Fruit fly (Drosophila melanogaster) whole organism, embryonic: ENCODE measurements around the gene Cypl.

Experiments
- Antp ChIP-seq: fragments of 200-800 bp; sonication (Bioruptor generic); optimal IDR thresholded peaks from 3 replicates; lab custom pipeline; 2016; ENCODE audit warnings: missing biosample characterization, missing genetic modification characterization
- CG10209 ChIP-seq: fragments of 200-800 bp; sonication (Bioruptor generic); optimal IDR thresholded peaks from 3 replicates; lab custom pipeline; 2017; ENCODE audit warnings: missing biosample characterization, mild to moderate bottlenecking, missing genetic modification characterization, missing genetic modification reagents
- CG10543 ChIP-seq: fragments of 200-800 bp; sonication (Bioruptor generic); optimal IDR thresholded peaks from 3 replicates; lab custom pipeline; 2017; ENCODE audit warnings: missing biosample characterization, mild to moderate bottlenecking, missing genetic modification characterization, moderate library complexity
- CG10979 ChIP-seq: fragments of 200-800 bp; sonication (Bioruptor generic); optimal IDR thresholded peaks from 2 replicates; lab custom pipeline; 2018; ENCODE audit warnings: missing biosample characterization, mild to moderate bottlenecking, missing genetic modification characterization, moderate library complexity
- CG11093 ChIP-seq: fragments of 200-800 bp; sonication (Bioruptor generic); IDR thresholded peaks from 3 replicates; pipeline ENCODE4 v1.3.6; 2022; ENCODE audit warnings: missing biosample characterization, missing genetic modification characterization
- CG11247 ChIP-seq: fragments of 200-800 bp; sonication (Bioruptor generic); IDR thresholded peaks from 2 replicates; pipeline ENCODE4 v1.3.6; 2022; ENCODE audit warnings: missing biosample characterization, missing genetic modification characterization
- CG11456 ChIP-seq: fragments of 200-800 bp; sonication (Bioruptor generic); IDR thresholded peaks from 3 replicates; pipeline ENCODE4 v1.3.6; 2022; ENCODE audit warnings: missing biosample characterization, missing genetic modification characterization
- CG12744 ChIP-seq: fragments of 200-800 bp; sonication (Bioruptor generic); optimal IDR thresholded peaks from 2 replicates; lab custom pipeline; 2016; ENCODE audit warnings: missing biosample characterization, missing genetic modification characterization
- CG14050 ChIP-seq: fragments of 200-800 bp; sonication (Bioruptor generic); IDR thresholded peaks from 3 replicates; pipeline ENCODE4 v1.3.6; 2022; ENCODE audit warnings: missing biosample characterization, missing genetic modification characterization
- CG14965 ChIP-seq: fragments of 200-800 bp; sonication (Bioruptor generic); optimal IDR thresholded peaks from 2 replicates; lab custom pipeline; 2016; ENCODE audit warnings: missing biosample characterization, missing genetic modification characterization, borderline replicate concordance
- CG2678 ChIP-seq: fragments of 200-800 bp; sonication (Bioruptor generic); optimal IDR thresholded peaks from 3 replicates; lab custom pipeline; 2019; ENCODE audit warnings: missing biosample characterization, mild to moderate bottlenecking, missing genetic modification characterization, moderate library complexity
- CG30020 ChIP-seq: fragments of 200-800 bp; optimal IDR thresholded peaks from 2 replicates; lab custom pipeline; 2019; ENCODE audit warnings: missing biosample characterization, mild to moderate bottlenecking, missing genetic modification characterization, moderate library complexity
- CG31365 ChIP-seq: fragments of 200-800 bp; sonication (Bioruptor generic); optimal IDR thresholded peaks from 2 replicates; lab custom pipeline; 2018; ENCODE audit warnings: missing biosample characterization, mild to moderate bottlenecking, missing genetic modification characterization
- CG5180 ChIP-seq: fragments of 200-800 bp; sonication (Bioruptor generic); optimal IDR thresholded peaks from 3 replicates; lab custom pipeline; 2017; ENCODE audit warnings: missing biosample characterization, missing genetic modification characterization, mild to moderate bottlenecking, moderate library complexity, missing genetic modification reagents
- CG6683 ChIP-seq: fragments of 200-800 bp; sonication (Bioruptor generic); optimal IDR thresholded peaks from 2 replicates; lab custom pipeline; 2017; ENCODE audit warnings: missing biosample characterization, mild to moderate bottlenecking, missing genetic modification characterization, missing genetic modification reagents
- CG8089 ChIP-seq: fragments of 200-800 bp; sonication (Bioruptor generic); optimal IDR thresholded peaks from 3 replicates; lab custom pipeline; 2016; ENCODE audit warnings: missing biosample characterization, missing genetic modification characterization
- CG8359 ChIP-seq: fragments of 200-800 bp; sonication (Bioruptor generic); optimal IDR thresholded peaks from 2 replicates; lab custom pipeline; 2017; ENCODE audit warnings: missing biosample characterization, mild to moderate bottlenecking, missing genetic modification characterization, borderline replicate concordance
- CG9797 ChIP-seq: fragments of 200-800 bp; sonication (Bioruptor generic); optimal IDR thresholded peaks from 3 replicates; lab custom pipeline; 2018; ENCODE audit warnings: missing biosample characterization, mild to moderate bottlenecking, missing genetic modification characterization
- CHES-1-like ChIP-seq: fragments of 200-800 bp; sonication (Bioruptor generic); optimal IDR thresholded peaks from 2 replicates; lab custom pipeline; 2016; ENCODE audit warnings: missing biosample characterization, missing genetic modification characterization
- Dip3 ChIP-seq: fragments of 200-800 bp; sonication (Bioruptor generic); optimal IDR thresholded peaks from 3 replicates; lab custom pipeline; 2016; ENCODE audit warnings: missing biosample characterization, missing genetic modification characterization
- Fer1 ChIP-seq: fragments of 200-800 bp; sonication (Bioruptor generic); optimal IDR thresholded peaks from 2 replicates; lab custom pipeline; 2017; ENCODE audit warnings: missing biosample characterization, mild to moderate bottlenecking, missing genetic modification characterization
- Fer2 ChIP-seq: fragments of 200-800 bp; sonication (Bioruptor generic); optimal IDR thresholded peaks from 2 replicates; lab custom pipeline; 2018; ENCODE audit warnings: missing biosample characterization, mild to moderate bottlenecking, missing genetic modification characterization, moderate library complexity
- MBD-R2 ChIP-seq: fragments of 200-800 bp; sonication (Bioruptor generic); IDR thresholded peaks from 2 replicates; pipeline ENCODE4 v1.3.6; 2022; ENCODE audit warnings: missing biosample characterization, missing genetic modification characterization
- Mes4 ChIP-seq: fragments of 200-800 bp; sonication (Bioruptor generic); optimal IDR thresholded peaks from 2 replicates; lab custom pipeline; 2016; ENCODE audit warnings: missing biosample characterization, missing genetic modification characterization
- Nf-YC ChIP-seq: fragments of 200-800 bp; optimal IDR thresholded peaks from 3 replicates; lab custom pipeline; 2019; ENCODE audit warnings: missing biosample characterization, mild to moderate bottlenecking, missing genetic modification characterization, moderate library complexity
- Ptx1 ChIP-seq: fragments of 200-800 bp; sonication (Bioruptor generic); IDR thresholded peaks from 2 replicates; pipeline ENCODE4 v1.3.6; 2022; ENCODE audit warnings: missing biosample characterization, missing genetic modification characterization
- Ravus ChIP-seq: fragments of 200-800 bp; sonication (Bioruptor generic); IDR thresholded peaks from 2 replicates; pipeline ENCODE4 v1.3.6; 2022; ENCODE audit warnings: missing biosample characterization, missing genetic modification characterization
- Six4 ChIP-seq: fragments of 200-800 bp; sonication (Bioruptor generic); optimal IDR thresholded peaks from 2 replicates; lab custom pipeline; 2016; ENCODE audit warnings: missing biosample characterization, missing genetic modification characterization
- Stat92E ChIP-seq, 3 experiments: fragments of >200 bp in 2 of 3; fragments of 200-800 bp in 1 of 3; sonication (Bioruptor generic) in 1 of 3; optimal IDR thresholded peaks; 2 replicates each; lab custom pipeline; 2017 to 2019; ENCODE audit warnings: missing biosample characterization in 3 of 3, missing genetic modification characterization in 3 of 3, mild to moderate bottlenecking in 1 of 3, moderate library complexity in 1 of 3
- Vsx1 ChIP-seq: fragments of 200-800 bp; sonication (Bioruptor generic); optimal IDR thresholded peaks from 2 replicates; lab custom pipeline; 2017; ENCODE audit warnings: missing biosample characterization, mild to moderate bottlenecking, missing genetic modification characterization, missing genetic modification reagents
- abd-A ChIP-seq: fragments of 200-800 bp; sonication (Bioruptor generic); optimal IDR thresholded peaks from 3 replicates; lab custom pipeline; 2019; ENCODE audit warnings: missing biosample characterization, mild to moderate bottlenecking, missing genetic modification characterization, moderate library complexity
- ac ChIP-seq: fragments of 200-800 bp; sonication (Bioruptor generic); optimal IDR thresholded peaks from 3 replicates; lab custom pipeline; 2017; ENCODE audit warnings: missing biosample characterization, mild to moderate bottlenecking, missing genetic modification characterization
- aop ChIP-seq: fragments of 200-800 bp; sonication (Bioruptor generic); IDR thresholded peaks from 2 replicates; pipeline ENCODE4 v1.3.6; 2022; ENCODE audit warnings: missing biosample characterization, missing genetic modification characterization
- dysf ChIP-seq: fragments of 200-800 bp; sonication (Bioruptor generic); IDR thresholded peaks from 3 replicates; pipeline ENCODE4 v1.3.6; 2022; ENCODE audit warnings: missing biosample characterization, missing genetic modification characterization
- eve ChIP-seq, 2 experiments: fragments of >200 bp; optimal IDR thresholded peaks; 2 replicates each; lab custom pipeline; 2017; ENCODE audit warnings: missing biosample characterization in 2 of 2, missing genetic modification characterization in 2 of 2
- fd96Cb ChIP-seq: fragments of 200-800 bp; sonication (Bioruptor generic); optimal IDR thresholded peaks from 2 replicates; lab custom pipeline; 2018; ENCODE audit warnings: missing biosample characterization, mild to moderate bottlenecking, missing genetic modification characterization, moderate library complexity
- gsb ChIP-seq: fragments of 200-800 bp; sonication (Bioruptor generic); IDR thresholded peaks from 2 replicates; pipeline ENCODE4 v1.3.6; 2022; ENCODE audit warnings: missing biosample characterization, missing genetic modification characterization
- hkb ChIP-seq, 2 experiments: fragments of 200-800 bp in 1 of 2; fragments of >200 bp in 1 of 2; sonication (Bioruptor generic) in 1 of 2; IDR thresholded peaks in 1 of 2; optimal IDR thresholded peaks in 1 of 2; 2 replicates each; pipeline versions ENCODE4 v1.3.6 to Lab custom; 2017 to 2022; ENCODE audit warnings: missing biosample characterization in 1 of 2, missing genetic modification characterization in 1 of 2
- insv ChIP-seq, 2 experiments: fragments of 200-800 bp; sonication (Bioruptor generic); optimal IDR thresholded peaks; 3 replicates each; lab custom pipeline; 2016 to 2018; ENCODE audit warnings: missing biosample characterization in 2 of 2, missing genetic modification characterization in 2 of 2
- ken ChIP-seq: fragments of 200-800 bp; sonication (Bioruptor generic); IDR thresholded peaks from 3 replicates; pipeline ENCODE4 v1.3.6; 2022; ENCODE audit warnings: missing biosample characterization, missing genetic modification characterization
- kni ChIP-seq: fragments of 200-800 bp; sonication (Bioruptor generic); optimal IDR thresholded peaks from 3 replicates; lab custom pipeline; 2017; ENCODE audit warnings: mild to moderate bottlenecking, missing biosample characterization, missing genetic modification reagents, missing genetic modification characterization
- nau ChIP-seq: fragments of 200-800 bp; sonication (Bioruptor generic); optimal IDR thresholded peaks from 3 replicates; lab custom pipeline; 2017; ENCODE audit warnings: missing biosample characterization, mild to moderate bottlenecking, missing genetic modification characterization, missing genetic modification reagents
- nerfin-2 ChIP-seq: fragments of 200-800 bp; sonication (Bioruptor generic); IDR thresholded peaks from 2 replicates; pipeline ENCODE4 v1.3.6; 2022; ENCODE audit warnings: missing biosample characterization, missing genetic modification characterization; ENCODE audit not compliant: partially characterized antibody
- odd ChIP-seq: fragments of 200-800 bp; sonication (Bioruptor generic); optimal IDR thresholded peaks from 2 replicates; lab custom pipeline; 2017; ENCODE audit warnings: missing biosample characterization, mild to moderate bottlenecking, missing genetic modification characterization
- pnt ChIP-seq: fragments of 200-800 bp; sonication (Bioruptor generic); optimal IDR thresholded peaks from 3 replicates; lab custom pipeline; 2016; ENCODE audit warnings: missing biosample characterization, missing genetic modification characterization
- sim ChIP-seq: fragments of 200-800 bp; sonication (Bioruptor generic); IDR thresholded peaks from 2 replicates; pipeline ENCODE4 v1.3.6; 2022; ENCODE audit warnings: missing biosample characterization, missing genetic modification characterization
- usp ChIP-seq: fragments of >200 bp; optimal IDR thresholded peaks from 2 replicates; lab custom pipeline; 2017; ENCODE audit warnings: missing biosample characterization, missing genetic modification characterization
- wor ChIP-seq: fragments of 200-800 bp; sonication (Bioruptor generic); IDR thresholded peaks from 2 replicates; pipeline ENCODE4 v1.3.6; 2022; ENCODE audit warnings: missing biosample characterization, missing genetic modification characterization

The Cypl gene

dm6 chr3L:542863-543635 lies at the start of gene Cypl, which contains the start of gene Hipk (continued):
- TF ChIP-seq Antp (GFP tag; lab: Kevin White, UChicago) = no peak
- peak; percentile 86 for TF ChIP-seq Vsx1 (GFP tag; lab: Kevin White, UChicago)
- TF ChIP-seq Stat92E (GFP tag; optimal IDR thresholded peaks at IDR 0.05; lab: Kevin White, UChicago) = peak in 1 of 3 experiments; percentile 93
- TF ChIP-seq abd-A = peak; percentile 64
- peak; percentile 64 for TF ChIP-seq Fer1 (GFP tag; lab: Kevin White, UChicago)
- no peak for TF ChIP-seq aop (GFP tag; lab: Robert Waterston, UW)
- 0 out of 2 replicates have a peak, but pooled peaks have one; percentile 12 for TF ChIP-seq sim
- TF ChIP-seq Nf-YC = peak; percentile 47
- TF ChIP-seq CG10543 (GFP tag; lab: Kevin White, UChicago) = peak; percentile 73
- no peak for TF ChIP-seq CG11456 (GFP tag; lab: Robert Waterston, UW)
- peak in 1 of 2 experiments; percentile 48 for TF ChIP-seq insv (GFP tag; optimal IDR thresholded peaks at IDR 0.05; lab: Kevin White, UChicago)
- TF ChIP-seq CG12744 (GFP tag; lab: Kevin White, UChicago) = no peak
- TF ChIP-seq CG9797 = peak; percentile 99
- peak; percentile 17 for TF ChIP-seq Dip3 (GFP tag; lab: Kevin White, UChicago)
- TF ChIP-seq ac = no peak
- TF ChIP-seq eve (GFP tag; optimal IDR thresholded peaks at IDR 0.05; lab: Kevin White, UChicago) = peak in 1 of 2 experiments; percentile 89
- no peak for TF ChIP-seq pnt
- peak; percentile 3 for TF ChIP-seq CG31365 (tag; lab: Kevin White, UChicago)
- peak; percentile 50 for TF ChIP-seq CHES-1-like (GFP tag; lab: Kevin White, UChicago)
- TF ChIP-seq wor (GFP tag; lab: Robert Waterston, UW) = no peak
- no peak for TF ChIP-seq gsb (GFP tag; lab: Robert Waterston, UW)
- TF ChIP-seq nau (GFP tag; lab: Kevin White, UChicago) = peak; percentile 32
- TF ChIP-seq CG10979 = peak; percentile 30
- TF ChIP-seq MBD-R2 (GFP tag; lab: Robert Waterston, UW) = peak; percentile 90
- TF ChIP-seq fd96Cb (tag; lab: Kevin White, UChicago) = no peak
- no peak for TF ChIP-seq Mes4 (GFP tag; lab: Kevin White, UChicago)
- peak; percentile 87 for TF ChIP-seq hkb (optimal IDR thresholded peaks at IDR 0.05; lab: Kevin White, UChicago)
- TF ChIP-seq hkb (GFP tag; IDR thresholded peaks at IDR 0.05; lab: Robert Waterston, UW) = no peak
- peak; percentile 58 for TF ChIP-seq kni (GFP tag; lab: Kevin White, UChicago)
- no peak for TF ChIP-seq ken (GFP tag; lab: Robert Waterston, UW)
- peak; percentile 27 for TF ChIP-seq CG8089 (GFP tag; lab: Kevin White, UChicago)
- TF ChIP-seq dysf (GFP tag; lab: Robert Waterston, UW) = no peak
- TF ChIP-seq Six4 = no peak
- TF ChIP-seq CG8359 (GFP tag; lab: Kevin White, UChicago) = no peak
- peak; percentile 26 for TF ChIP-seq CG30020
- peak; percentile 35 for TF ChIP-seq CG6683
- peak; percentile 39 for TF ChIP-seq CG2678 (tag; lab: Kevin White, UChicago)
- TF ChIP-seq CG10209 (GFP tag; lab: Kevin White, UChicago) = peak; percentile 2
- TF ChIP-seq odd (GFP tag; lab: Kevin White, UChicago) = peak; percentile 66
- peak; percentile 38 for TF ChIP-seq CG5180
- no peak for TF ChIP-seq CG11247 (GFP tag; lab: Robert Waterston, UW)
- TF ChIP-seq nerfin-2 (GFP tag; lab: Robert Waterston, UW) = no peak; the same call in 1 of the 2 replicates
- TF ChIP-seq Ptx1 (GFP tag; lab: Robert Waterston, UW) = no peak
- no peak for TF ChIP-seq CG14050 (GFP tag; lab: Robert Waterston, UW)
- no peak for TF ChIP-seq CG11093 (GFP tag; lab: Robert Waterston, UW)
- TF ChIP-seq usp (GFP tag; lab: Kevin White, UChicago) = no peak
- TF ChIP-seq CG14965 (GFP tag; lab: Kevin White, UChicago) = no peak
- no peak for TF ChIP-seq Fer2 (tag; lab: Kevin White, UChicago)
- TF ChIP-seq Ravus (GFP tag; lab: Robert Waterston, UW) = no peak
